Worm (Caenorhabditis elegans) whole organism, L1 larva: Measurements from ENCODE around the gene T19E7.6.

ENCODE experiments used
- C04F5.9 ChIP-seq: sonication (generic microtip); optimal IDR thresholded peaks from 2 replicates; lab custom pipeline; 2016; ENCODE audit warnings: missing genetic modification characterization, missing compliant biosample characterization
- Y116A8C.19 ChIP-seq: sonication (generic microtip); optimal IDR thresholded peaks from 2 replicates; lab custom pipeline; 2016; ENCODE audit warnings: missing compliant biosample characterization, missing genetic modification characterization, borderline replicate concordance
- ceh-82 ChIP-seq, 3 experiments: fragments of 150-350 bp in 1 of 3; sonication (generic microtip) in 2 of 3; optimal IDR thresholded peaks; 2 replicates each; lab custom pipeline; 2014 to 2017; ENCODE audit warnings: missing biosample characterization in 3 of 3, missing genetic modification characterization in 3 of 3
- ceh-90 ChIP-seq: sonication (generic microtip); optimal IDR thresholded peaks from 2 replicates; lab custom pipeline; 2016; ENCODE audit warnings: missing genetic modification characterization, missing compliant biosample characterization
- ces-1 ChIP-seq: fragments of 150-350 bp; optimal IDR thresholded peaks from 2 replicates; lab custom pipeline; 2014; ENCODE audit warnings: missing biosample characterization, missing genetic modification reagents, missing genetic modification characterization
- efl-1 ChIP-seq, 4 experiments: fragments of 150-350 bp; optimal IDR thresholded peaks in 3 of 4; peaks in 1 of 4; 1 replicate in 1 of 4; 2 replicates in 3 of 4; lab custom pipeline; 2014; ENCODE audit warnings: missing biosample characterization in 2 of 4, missing genetic modification characterization in 2 of 4, missing genetic modification reagents in 2 of 4
- egl-13 ChIP-seq: sonication (generic microtip); optimal IDR thresholded peaks from 2 replicates; lab custom pipeline; 2016; ENCODE audit warnings: missing genotype, missing genetic modification reagents, missing genetic modification characterization, missing compliant biosample characterization
- ets-5 ChIP-seq: fragments of 200-800 bp; sonication (Bioruptor generic); IDR thresholded peaks from 2 replicates; pipeline ENCODE4 v1.3.6; 2022; ENCODE audit warnings: missing genetic modification characterization, missing compliant biosample characterization
- fos-1 ChIP-seq: fragments of 150-350 bp; optimal IDR thresholded peaks from 2 replicates; lab custom pipeline; 2014; ENCODE audit warnings: missing biosample characterization, missing genetic modification characterization
- grh-1 ChIP-seq: fragments of 200-800 bp; sonication (Bioruptor generic); IDR thresholded peaks from 2 replicates; pipeline ENCODE4 v1.3.6; 2022; ENCODE audit warnings: missing genetic modification reagents, missing genetic modification characterization, missing compliant biosample characterization
- hlh-17 ChIP-seq: fragments of 200-800 bp; sonication (Bioruptor generic); optimal IDR thresholded peaks from 2 replicates; lab custom pipeline; 2018; ENCODE audit warnings: missing genetic modification characterization, mild to moderate bottlenecking, missing compliant biosample characterization, moderate library complexity, borderline replicate concordance
- hpl-2 ChIP-seq: fragments of 150-350 bp; optimal IDR thresholded peaks from 2 replicates; lab custom pipeline; 2014; ENCODE audit warnings: missing biosample characterization, missing genetic modification reagents, missing genetic modification characterization
- irx-1 ChIP-seq: sonication (generic microtip); optimal IDR thresholded peaks from 2 replicates; lab custom pipeline; 2016; ENCODE audit warnings: missing genetic modification characterization, missing compliant biosample characterization
- isw-1 ChIP-seq: fragments of 200-800 bp; sonication (Bioruptor generic); IDR thresholded peaks from 2 replicates; pipeline ENCODE4 v1.3.6; 2022; ENCODE audit warnings: missing genetic modification characterization, missing compliant biosample characterization
- lin-13 ChIP-seq: fragments of 150-350 bp; optimal IDR thresholded peaks from 2 replicates; lab custom pipeline; 2014; ENCODE audit warnings: missing biosample characterization, missing genetic modification reagents, missing genetic modification characterization
- lin-14 ChIP-seq: fragments of 200-800 bp; sonication (Bioruptor generic); optimal IDR thresholded peaks from 2 replicates; lab custom pipeline; 2018; ENCODE audit warnings: mild to moderate bottlenecking, missing genetic modification characterization, moderate library complexity, missing compliant biosample characterization
- lin-35 ChIP-seq, 2 experiments: fragments of 150-350 bp; optimal IDR thresholded peaks; 2 replicates each; lab custom pipeline; 2014; ENCODE audit warnings: missing biosample characterization in 2 of 2, missing genetic modification characterization in 2 of 2, missing genetic modification reagents in 2 of 2
- lin-39 ChIP-seq: fragments of 150-350 bp; optimal IDR thresholded peaks from 2 replicates; lab custom pipeline; 2014; ENCODE audit warnings: missing biosample characterization, missing genetic modification reagents, missing genetic modification characterization
- lsy-2 ChIP-seq, 2 experiments: fragments of 150-350 bp; optimal IDR thresholded peaks; 2 replicates each; lab custom pipeline; 2014; ENCODE audit warnings: missing biosample characterization in 2 of 2, missing genetic modification characterization in 2 of 2
- mab-9 ChIP-seq: fragments of 200-800 bp; sonication (Bioruptor generic); IDR thresholded peaks from 2 replicates; pipeline ENCODE4 v1.3.6; 2022; ENCODE audit warnings: missing genetic modification reagents, missing genetic modification characterization, missing compliant biosample characterization
- mef-2 ChIP-seq: fragments of 150-350 bp; optimal IDR thresholded peaks from 2 replicates; lab custom pipeline; 2014; ENCODE audit warnings: missing biosample characterization, missing genetic modification characterization
- mep-1 ChIP-seq: fragments of 150-350 bp; optimal IDR thresholded peaks from 2 replicates; lab custom pipeline; 2014; ENCODE audit warnings: missing biosample characterization, missing genetic modification characterization
- nhr-20 ChIP-seq: sonication (generic microtip); optimal IDR thresholded peaks from 2 replicates; lab custom pipeline; 2016; ENCODE audit warnings: mild to moderate bottlenecking, missing genetic modification characterization, missing compliant biosample characterization
- nhr-71 ChIP-seq: sonication (generic microtip); optimal IDR thresholded peaks from 2 replicates; lab custom pipeline; 2016; ENCODE audit warnings: mild to moderate bottlenecking, missing genetic modification characterization, moderate library complexity, missing compliant biosample characterization
- nhr-85 ChIP-seq: sonication (generic microtip); peaks from one replicate; lab custom pipeline; 2016; ENCODE audit warnings: missing genetic modification characterization, inconsistent platforms, missing compliant biosample characterization
- nhr-90 ChIP-seq: sonication (generic microtip); optimal IDR thresholded peaks from 2 replicates; lab custom pipeline; 2016; ENCODE audit warnings: mild to moderate bottlenecking, missing genetic modification characterization, missing compliant biosample characterization; ENCODE audit not compliant: poor library complexity
- pag-3 ChIP-seq: sonication (generic microtip); optimal IDR thresholded peaks from 2 replicates; lab custom pipeline; 2017; ENCODE audit warnings: missing genetic modification characterization, mild to moderate bottlenecking, missing compliant biosample characterization, antibody characterized with exemption, borderline replicate concordance; ENCODE audit not compliant: insufficient read depth
- pqm-1 ChIP-seq: sonication (generic microtip); optimal IDR thresholded peaks from 3 replicates; lab custom pipeline; 2017; ENCODE audit warnings: missing biosample characterization, missing genetic modification characterization
- sox-4 ChIP-seq: sonication (generic microtip); optimal IDR thresholded peaks from 2 replicates; lab custom pipeline; 2016; ENCODE audit warnings: missing genetic modification characterization, missing compliant biosample characterization
- swsn-7 ChIP-seq: sonication (generic microtip); optimal IDR thresholded peaks from 2 replicates; lab custom pipeline; 2016; ENCODE audit warnings: missing genetic modification characterization, missing compliant biosample characterization
- tbx-2 ChIP-seq: sonication (generic microtip); optimal IDR thresholded peaks from 2 replicates; lab custom pipeline; 2016; ENCODE audit warnings: missing genetic modification characterization, missing compliant biosample characterization
- unc-62 ChIP-seq: fragments of 150-350 bp; optimal IDR thresholded peaks from 2 replicates; lab custom pipeline; 2014; ENCODE audit warnings: missing biosample characterization, missing genetic modification reagents, missing genetic modification characterization
- unc-86 ChIP-seq: sonication (generic microtip); optimal IDR thresholded peaks from 2 replicates; lab custom pipeline; 2016; ENCODE audit warnings: missing genetic modification characterization, missing compliant biosample characterization
- unc-98 ChIP-seq: fragments of 200-800 bp; sonication (Bioruptor generic); IDR thresholded peaks from 2 replicates; pipeline ENCODE4 v1.3.6; 2022; ENCODE audit warnings: missing genetic modification characterization, missing compliant biosample characterization
- xbp-1 ChIP-seq: sonication (generic microtip); optimal IDR thresholded peaks from 2 replicates; lab custom pipeline; 2016; ENCODE audit warnings: missing genetic modification characterization, missing compliant biosample characterization
- zip-4 ChIP-seq: fragments of 200-800 bp; sonication (Bioruptor generic); optimal IDR thresholded peaks from 2 replicates; lab custom pipeline; 2018; ENCODE audit warnings: mild to moderate bottlenecking, missing genetic modification characterization, moderate library complexity, missing compliant biosample characterization
- ztf-11 ChIP-seq, 2 experiments: sonication (generic microtip); optimal IDR thresholded peaks; 2 replicates each; lab custom pipeline; 2016 to 2017; ENCODE audit warnings: missing genetic modification characterization in 2 of 2, missing biosample characterization in 1 of 2, missing compliant biosample characterization in 1 of 2

The T19E7.6 gene

ce11 chrIV:5678044-5678443, 8.7 kb upstream of the T19E7.6 start, which contains the start of gene C55C3.4:
C55C3.4 (minus strand) TSS chrIV:5678144.
- TF ChIP-seq ztf-11 (tag; optimal IDR thresholded peaks at IDR 0.05; lab: Kevin White, UChicago): no peak
- no peak for TF ChIP-seq egl-13 (tag; lab: Kevin White, UChicago)
- no peak for TF ChIP-seq efl-1 (optimal IDR thresholded peaks at IDR 0.05; lab: Kevin White, UChicago)
- no peak for TF ChIP-seq efl-1 (GFP tag; optimal IDR thresholded peaks at IDR 0.05 in 1 of 2; lab: Kevin White, UChicago)

DNA sequence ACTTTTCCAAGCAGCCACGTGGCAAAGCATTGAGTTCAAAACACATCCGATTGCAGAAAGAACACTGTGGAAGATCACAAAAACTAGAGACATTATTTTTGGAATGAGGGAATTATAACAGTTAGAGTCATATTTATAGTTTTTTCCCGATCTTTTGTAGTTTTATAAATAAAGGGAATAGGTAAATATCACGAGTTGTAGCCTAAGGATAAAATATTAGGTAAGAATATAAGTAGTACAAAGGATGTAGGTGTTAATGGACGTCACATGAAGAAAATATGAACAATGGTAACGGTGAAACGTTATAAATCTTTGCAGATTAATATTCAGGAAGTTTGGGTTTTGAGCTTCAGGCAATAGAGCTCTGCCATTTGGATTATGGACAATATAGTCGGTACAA, 5.1 kb upstream of the T19E7.6 start, which contains the start of gene srd-5:
TSS of gene srd-5 (minus strand) at position 101 of the 400 bp plus-strand sequence.
- TF ChIP-seq zip-4 (GFP tag; lab: Kevin White, UChicago): no peak
- no peak for TF ChIP-seq lin-35 (GFP tag; optimal IDR thresholded peaks at IDR 0.05; lab: Kevin White, UChicago)
- no peak for TF ChIP-seq lsy-2 (tag; optimal IDR thresholded peaks at IDR 0.05; lab: Kevin White, UChicago)
- no peak for TF ChIP-seq pag-3 (tag; lab: Kevin White, UChicago)
- TF ChIP-seq nhr-20 (tag; lab: Kevin White, UChicago): no peak
- TF ChIP-seq ceh-90 (tag; lab: Kevin White, UChicago): no peak
- TF ChIP-seq lin-13: no peak
- no peak for TF ChIP-seq tbx-2 (tag; lab: Kevin White, UChicago)
- no peak for TF ChIP-seq ceh-82 (tag; optimal IDR thresholded peaks at IDR 0.05; lab: Kevin White, UChicago)
- TF ChIP-seq irx-1 (tag; lab: Kevin White, UChicago): no peak
- TF ChIP-seq xbp-1: no peak
- no peak for TF ChIP-seq C04F5.9 (tag; lab: Kevin White, UChicago)
- TF ChIP-seq unc-86 (tag; lab: Kevin White, UChicago): no peak
- no peak for TF ChIP-seq ces-1 (GFP tag; lab: Kevin White, UChicago)
- no peak for TF ChIP-seq sox-4 (tag; lab: Kevin White, UChicago)
- TF ChIP-seq nhr-71 (tag; lab: Kevin White, UChicago): no peak
- no peak for TF ChIP-seq isw-1
- no peak for TF ChIP-seq Y116A8C.19 (tag; lab: Kevin White, UChicago)
- TF ChIP-seq mab-9: no peak
- no peak for TF ChIP-seq fos-1
- TF ChIP-seq, all 84 proteins: peak for 0

ce11 chrIV:5671325-5671724, 2.0 kb upstream of the T19E7.6 start:
- TF ChIP-seq zip-4 (GFP tag; lab: Kevin White, UChicago) (no peak), nhr-85 (tag; lab: Kevin White, UChicago) (peak; percentile 57), nhr-90 (tag; lab: Kevin White, UChicago) (no peak), hlh-17 (no peak)
- TF ChIP-seq, all 84 proteins: peak for 1

- TF ChIP-seq mef-2 (tag; lab: Kevin White, UChicago) (no peak), pqm-1 (tag; lab: Kevin White, UChicago) (no peak), hpl-2 (no peak), ets-5 (GFP tag; lab: Robert Waterston, UW) (no peak), unc-98 (GFP tag; lab: Robert Waterston, UW) (no peak), grh-1 (GFP tag; lab: Robert Waterston, UW) (no peak), lin-39 (tag; lab: Kevin White, UChicago) (no peak), sox-4 (tag; lab: Kevin White, UChicago) (no peak), swsn-7 (tag; lab: Kevin White, UChicago) (no peak), unc-62 (GFP tag; lab: Kevin White, UChicago) (no peak), lin-14 (GFP tag; lab: Kevin White, UChicago) (peak; percentile 57), ceh-82 (tag; optimal IDR thresholded peaks at IDR 0.05; lab: Kevin White, UChicago) (peak in 1 of 3 experiments; percentile 4), mep-1 (peak; percentile 39)
Observed at ce11 chrIV:5667191-5667590, 2.1 kb downstream of the T19E7.6 start.
